Worm (Caenorhabditis elegans) whole organism, L2 larva: ENCODE results near the gene K01A2.5.

Experiments
- C34F6.9 ChIP-seq: fragments of 150-350 bp; optimal IDR thresholded peaks from 2 replicates; lab custom pipeline; 2014; ENCODE audit warnings: missing biosample characterization, missing genetic modification characterization
- F13H6.1 ChIP-seq: sonication (generic microtip); optimal IDR thresholded peaks from 2 replicates; lab custom pipeline; 2016; ENCODE audit warnings: missing genetic modification characterization, missing compliant biosample characterization
- R02D3.7 ChIP-seq: fragments of 150-350 bp; optimal IDR thresholded peaks from 2 replicates; lab custom pipeline; 2014; ENCODE audit warnings: missing biosample characterization, missing genetic modification characterization
- Y55F3AM.14 ChIP-seq: fragments of 200-800 bp; sonication (Bioruptor generic); optimal IDR thresholded peaks from 2 replicates; lab custom pipeline; 2018; ENCODE audit warnings: mild to moderate bottlenecking, missing genetic modification characterization, missing compliant biosample characterization
- alr-1 ChIP-seq: fragments of 150-350 bp; optimal IDR thresholded peaks from 2 replicates; lab custom pipeline; 2014; ENCODE audit warnings: missing biosample characterization, missing genetic modification characterization
- ama-1 ChIP-seq: fragments of 150-350 bp; optimal IDR thresholded peaks from 2 replicates; lab custom pipeline; 2018; ENCODE audit warnings: inconsistent platforms
- blmp-1 ChIP-seq: sonication (generic microtip); optimal IDR thresholded peaks from 2 replicates; lab custom pipeline; 2017; ENCODE audit warnings: missing genetic modification characterization, mild to moderate bottlenecking, missing compliant biosample characterization, antibody characterized with exemption, moderate library complexity; ENCODE audit not compliant: insufficient read depth
- ceh-82 ChIP-seq: fragments of 150-350 bp; optimal IDR thresholded peaks from 2 replicates; lab custom pipeline; 2014; ENCODE audit warnings: missing biosample characterization, missing genetic modification characterization
- crh-2 ChIP-seq: sonication (generic microtip); optimal IDR thresholded peaks from 2 replicates; lab custom pipeline; 2017; ENCODE audit warnings: missing biosample characterization, missing genetic modification characterization
- dmd-4 ChIP-seq: sonication (generic microtip); optimal IDR thresholded peaks from 2 replicates; lab custom pipeline; 2017; ENCODE audit warnings: missing biosample characterization, missing genetic modification characterization
- elt-1 ChIP-seq: fragments of 150-350 bp; optimal IDR thresholded peaks from 2 replicates; lab custom pipeline; 2014; ENCODE audit warnings: missing biosample characterization, missing genetic modification characterization
- fos-1 ChIP-seq: fragments of 150-350 bp; optimal IDR thresholded peaks from 2 replicates; lab custom pipeline; 2014; ENCODE audit warnings: missing biosample characterization, missing genetic modification characterization
- gmeb-1 ChIP-seq: fragments of 150-350 bp; optimal IDR thresholded peaks from 2 replicates; lab custom pipeline; 2014; ENCODE audit warnings: missing biosample characterization, missing genetic modification characterization
- lin-11 ChIP-seq: fragments of 150-350 bp; sonication (generic microtip); optimal IDR thresholded peaks from 2 replicates; lab custom pipeline; 2014; ENCODE audit warnings: missing biosample characterization, missing genetic modification characterization, inconsistent platforms, mixed read lengths
- lin-13 ChIP-seq: fragments of 150-350 bp; optimal IDR thresholded peaks from 2 replicates; lab custom pipeline; 2014; ENCODE audit warnings: missing biosample characterization, missing genetic modification reagents, missing genetic modification characterization
- lin-39 ChIP-seq: fragments of 150-350 bp; optimal IDR thresholded peaks from 2 replicates; lab custom pipeline; 2014; ENCODE audit warnings: missing biosample characterization, missing genetic modification reagents, missing genetic modification characterization
- lsy-2 ChIP-seq, 2 experiments: fragments of 150-350 bp in 1 of 2; sonication (generic microtip) in 1 of 2; optimal IDR thresholded peaks; 2 replicates each; lab custom pipeline; 2014 to 2017; ENCODE audit warnings: missing biosample characterization in 2 of 2, missing genetic modification characterization in 2 of 2
- mbf-1 ChIP-seq: sonication (generic microtip); optimal IDR thresholded peaks from 2 replicates; lab custom pipeline; 2017; ENCODE audit warnings: missing biosample characterization, missing genetic modification characterization
- nhr-10 ChIP-seq: sonication (generic microtip); optimal IDR thresholded peaks from 2 replicates; lab custom pipeline; 2017; ENCODE audit warnings: missing biosample characterization, missing genetic modification characterization
- nhr-11 ChIP-seq: fragments of 150-350 bp; optimal IDR thresholded peaks from 2 replicates; lab custom pipeline; 2014; ENCODE audit warnings: missing biosample characterization, missing genetic modification characterization
- nhr-12 ChIP-seq: fragments of 150-350 bp; optimal IDR thresholded peaks from 2 replicates; lab custom pipeline; 2014; ENCODE audit warnings: missing biosample characterization, missing genetic modification characterization
- nhr-237 ChIP-seq: fragments of 150-350 bp; optimal IDR thresholded peaks from 2 replicates; lab custom pipeline; 2014; ENCODE audit warnings: missing biosample characterization, missing genetic modification characterization
- nhr-6 ChIP-seq: fragments of 150-350 bp; optimal IDR thresholded peaks from 2 replicates; lab custom pipeline; 2014; ENCODE audit warnings: missing biosample characterization, missing genetic modification characterization
- peb-1 ChIP-seq: fragments of 150-350 bp; optimal IDR thresholded peaks from 2 replicates; lab custom pipeline; 2014; ENCODE audit warnings: missing biosample characterization, missing genetic modification characterization
- skn-1 ChIP-seq: sonication (generic microtip); optimal IDR thresholded peaks from 2 replicates; lab custom pipeline; 2017; ENCODE audit warnings: missing biosample characterization, missing genetic modification characterization
- sma-3 ChIP-seq: sonication (generic microtip); optimal IDR thresholded peaks from 2 replicates; lab custom pipeline; 2016; ENCODE audit warnings: missing genetic modification reagents, missing genetic modification characterization, missing compliant biosample characterization
- unc-39 ChIP-seq: fragments of 150-350 bp; optimal IDR thresholded peaks from 2 replicates; lab custom pipeline; 2014; ENCODE audit warnings: missing biosample characterization, missing genetic modification characterization
- unc-55 ChIP-seq: fragments of 150-350 bp; sonication (generic microtip); optimal IDR thresholded peaks from 3 replicates; lab custom pipeline; 2014; ENCODE audit warnings: missing biosample characterization, missing genetic modification reagents, missing genetic modification characterization
- unc-62 ChIP-seq: fragments of 150-350 bp; optimal IDR thresholded peaks from 2 replicates; lab custom pipeline; 2014; ENCODE audit warnings: missing biosample characterization, missing genetic modification reagents, missing genetic modification characterization
- ztf-1 ChIP-seq: fragments of 200-800 bp; sonication (Bioruptor generic); conservative IDR thresholded peaks from 2 replicates; pipeline ENCODE4 v1.3.6; 2022; ENCODE audit warnings: missing genetic modification characterization, missing compliant biosample characterization
- ztf-11 ChIP-seq: sonication (generic microtip); optimal IDR thresholded peaks from 2 replicates; lab custom pipeline; 2017; ENCODE audit warnings: missing biosample characterization, missing genetic modification characterization
- ztf-4 ChIP-seq: fragments of 150-350 bp; optimal IDR thresholded peaks from 2 replicates; lab custom pipeline; 2014; ENCODE audit warnings: missing biosample characterization, missing genetic modification characterization

The K01A2.5 gene

DNA sequence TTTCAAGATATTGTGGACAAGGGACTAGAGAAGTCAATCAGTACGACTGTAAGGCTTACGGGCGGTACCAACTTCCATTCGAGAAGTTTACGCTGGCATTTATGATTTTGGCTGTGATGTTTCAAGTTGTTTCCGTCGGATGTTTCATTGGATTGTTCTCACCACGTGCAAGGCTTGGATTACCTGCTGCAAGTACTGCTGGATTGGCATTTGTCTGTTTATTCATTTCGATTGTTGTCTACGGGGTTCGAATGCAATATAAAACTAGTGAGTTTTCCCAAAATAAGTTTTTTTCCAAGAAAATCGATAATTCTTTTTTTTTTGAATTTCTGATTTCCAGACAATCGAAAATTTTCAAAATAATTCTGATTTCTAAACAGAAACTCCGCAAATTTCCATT is 39.6 kb downstream of the K01A2.5 start:
- TF ChIP-seq unc-39 (tag; lab: Kevin White, UChicago) (no peak), F13H6.1 (no peak), sma-3 (no peak), lsy-2 (tag; optimal IDR thresholded peaks at IDR 0.05; lab: Kevin White, UChicago) (no peak), Y55F3AM.14 (GFP tag; lab: Kevin White, UChicago) (no peak), lin-39 (no peak), crh-2 (tag; lab: Kevin White, UChicago) (no peak), nhr-11 (tag; lab: Kevin White, UChicago) (no peak), peb-1 (tag; lab: Kevin White, UChicago) (no peak), ztf-4 (no peak)

DNA sequence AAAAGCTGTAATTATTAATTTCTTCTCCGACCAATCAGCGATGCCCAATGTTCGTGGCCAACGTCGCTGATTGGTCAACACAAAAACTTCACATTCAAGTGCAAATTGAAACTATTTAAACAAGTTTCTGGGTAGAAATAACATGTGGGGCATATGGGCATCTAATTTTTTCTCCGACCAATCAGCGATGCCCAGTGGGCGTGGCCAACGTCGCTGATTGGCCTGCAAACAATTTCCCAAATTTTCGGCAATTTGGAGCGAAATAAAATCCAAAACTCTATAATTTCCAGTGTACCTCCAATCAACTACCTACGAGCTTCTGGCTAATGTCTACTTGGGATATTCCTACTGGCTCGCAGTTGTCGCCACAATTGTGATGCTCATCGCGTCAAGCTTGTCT is 40.2 kb downstream of the K01A2.5 start:
- TF ChIP-seq lin-11 (tag; lab: Kevin White, UChicago) = no peak
- TF ChIP-seq fos-1 (tag; lab: Kevin White, UChicago) = no peak
- TF ChIP-seq, all 48 proteins: peak for 0

DNA sequence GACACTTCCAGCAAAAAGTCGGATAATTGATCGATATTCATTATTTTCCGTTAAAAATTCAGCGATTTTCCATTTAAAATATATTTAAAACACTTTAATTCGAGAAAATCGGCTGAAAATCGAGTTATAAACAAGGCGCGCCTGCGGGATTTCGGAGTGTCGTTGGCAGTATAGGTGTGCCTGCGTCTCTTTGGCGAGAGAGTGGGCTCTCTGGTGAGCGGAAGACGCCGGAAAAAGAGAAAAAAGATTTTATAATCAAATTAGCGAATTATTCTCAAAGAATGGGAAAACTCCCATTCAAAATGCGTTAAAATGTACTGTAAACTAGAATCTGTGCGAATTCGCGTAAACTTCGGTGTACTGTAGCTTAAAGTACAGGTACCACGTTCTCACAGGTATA is 46.7 kb downstream of the K01A2.5 start, which contains the start of gene D1069.3:
TSS of gene D1069.3 (minus strand) at position 158 of the 400 bp plus-strand sequence.
- TF ChIP-seq Y55F3AM.14 (GFP tag; lab: Kevin White, UChicago) (no peak), lsy-2 (tag; optimal IDR thresholded peaks at IDR 0.05; lab: Kevin White, UChicago) (peak; percentile 29 to 59), unc-55 (GFP tag; lab: Kevin White, UChicago) (peak; percentile 58), nhr-12 (tag; lab: Kevin White, UChicago) (no peak), gmeb-1 (peak; percentile 50), nhr-6 (tag; lab: Kevin White, UChicago) (no peak), unc-62 (GFP tag; lab: Kevin White, UChicago) (no peak), F13H6.1 (peak; percentile 2), crh-2 (tag; lab: Kevin White, UChicago) (peak; percentile 36), C34F6.9 (peak; percentile 49), nhr-10 (tag; lab: Kevin White, UChicago) (no peak), peb-1 (tag; lab: Kevin White, UChicago) (no peak), lin-11 (tag; lab: Kevin White, UChicago) (peak; percentile 34), lin-13 (GFP tag; lab: Kevin White, UChicago) (peak; percentile 6)

DNA sequence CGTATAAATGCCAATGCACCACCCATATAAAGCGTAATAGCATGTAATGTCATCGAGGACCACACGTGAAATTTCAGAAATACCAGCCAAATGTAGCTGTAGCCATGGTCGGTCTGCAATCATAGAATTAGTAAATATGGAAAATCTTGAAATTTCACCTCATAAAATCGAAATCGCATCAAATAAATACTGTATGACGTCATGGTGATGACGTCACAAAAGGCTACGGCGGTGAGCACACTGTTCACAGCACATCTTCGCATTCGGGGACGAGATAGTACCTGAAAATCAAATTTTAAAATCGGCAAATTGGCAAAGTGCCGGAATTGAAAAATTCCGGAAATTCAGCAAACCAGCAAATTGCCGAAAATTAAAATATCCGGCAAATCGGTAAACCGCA is 48.7 kb downstream of the K01A2.5 start:
- TF ChIP-seq mbf-1 (tag; lab: Kevin White, UChicago) (no peak), nhr-12 (tag; lab: Kevin White, UChicago) (no peak), alr-1 (tag; lab: Kevin White, UChicago) (no peak), gmeb-1 (no peak), elt-1 (tag; lab: Kevin White, UChicago) (no peak), Y55F3AM.14 (GFP tag; lab: Kevin White, UChicago) (no peak), blmp-1 (tag; lab: Kevin White, UChicago) (no peak), lin-13 (GFP tag; lab: Kevin White, UChicago) (no peak), nhr-237 (tag; lab: Kevin White, UChicago) (no peak), dmd-4 (tag; lab: Kevin White, UChicago) (no peak), skn-1 (tag; lab: Kevin White, UChicago) (no peak), ama-1 (lab: Kevin White, UChicago) (no peak), ztf-11 (tag; lab: Kevin White, UChicago) (no peak), nhr-11 (tag; lab: Kevin White, UChicago) (no peak), ztf-1 (GFP tag; lab: Robert Waterston, UW) (no peak), R02D3.7 (tag; lab: Kevin White, UChicago) (no peak), fos-1 (tag; lab: Kevin White, UChicago) (no peak), ceh-82 (tag; lab: Kevin White, UChicago) (no peak)
